Fruit fly (Drosophila melanogaster): ENCODE data around the gene p130CAS.

The p130CAS gene

dm6 chr3L:156591-157303 lies 4.1 kb downstream of the p130CAS start:
- TF ChIP-seq Sin3A (optimal IDR thresholded peaks at IDR 0.05): no peak
- no peak for TF ChIP-seq ttk (optimal IDR thresholded peaks at IDR 0.05)
- no peak for TF ChIP-seq h (optimal IDR thresholded peaks at IDR 0.05)
- no peak for TF ChIP-seq insv (optimal IDR thresholded peaks at IDR 0.05)
- no peak for TF ChIP-seq Myc (optimal IDR thresholded peaks at IDR 0.05)
- no peak for TF ChIP-seq psq (optimal IDR thresholded peaks at IDR 0.05)

- TF ChIP-seq insv (optimal IDR thresholded peaks at IDR 0.05) (no peak), psq (optimal IDR thresholded peaks at IDR 0.05) (no peak), Myc (optimal IDR thresholded peaks at IDR 0.05) (no peak), ttk (optimal IDR thresholded peaks at IDR 0.05) (no peak), Sin3A (optimal IDR thresholded peaks at IDR 0.05) (no peak), h (optimal IDR thresholded peaks at IDR 0.05) (no peak)
These were observed 5.0 kb downstream of the p130CAS start for dm6 chr3L:157674-158179.

- TF ChIP-seq insv (optimal IDR thresholded peaks at IDR 0.05) (no peak), h (optimal IDR thresholded peaks at IDR 0.05) (no peak), Sin3A (optimal IDR thresholded peaks at IDR 0.05) (no peak), ttk (optimal IDR thresholded peaks at IDR 0.05) (no peak), psq (optimal IDR thresholded peaks at IDR 0.05) (no peak), Myc (optimal IDR thresholded peaks at IDR 0.05) (no peak)
These were observed 6.9 kb downstream of the p130CAS start for dm6 chr3L:159406-160084.

dm6 chr3L:160446-161094 lies 7.9 kb downstream of the p130CAS start:
- TF ChIP-seq h (optimal IDR thresholded peaks at IDR 0.05) (no peak), psq (optimal IDR thresholded peaks at IDR 0.05) (no peak), Sin3A (optimal IDR thresholded peaks at IDR 0.05) (no peak), insv (optimal IDR thresholded peaks at IDR 0.05) (no peak), ttk (optimal IDR thresholded peaks at IDR 0.05) (no peak), Myc (optimal IDR thresholded peaks at IDR 0.05) (no peak)

dm6 chr3L:161833-162587 lies 9.3 kb downstream of the p130CAS start:
- TF ChIP-seq Myc (optimal IDR thresholded peaks at IDR 0.05) (no peak), insv (optimal IDR thresholded peaks at IDR 0.05) (no peak), psq (optimal IDR thresholded peaks at IDR 0.05) (no peak), h (optimal IDR thresholded peaks at IDR 0.05) (no peak), ttk (optimal IDR thresholded peaks at IDR 0.05) (no peak), Sin3A (optimal IDR thresholded peaks at IDR 0.05) (no peak)

- TF ChIP-seq Sin3A (optimal IDR thresholded peaks at IDR 0.05): no peak
- no peak for TF ChIP-seq psq (optimal IDR thresholded peaks at IDR 0.05)
- no peak for TF ChIP-seq Myc (optimal IDR thresholded peaks at IDR 0.05)
- no peak for TF ChIP-seq h (optimal IDR thresholded peaks at IDR 0.05)
- no peak for TF ChIP-seq ttk (optimal IDR thresholded peaks at IDR 0.05)
These were observed 13.5 kb downstream of the p130CAS start for dm6 chr3L:165981-166788.

dm6 chr3L:166789-167132 lies 14.1 kb downstream of the p130CAS start:
- TF ChIP-seq h (optimal IDR thresholded peaks at IDR 0.05): no peak
- TF ChIP-seq ttk (optimal IDR thresholded peaks at IDR 0.05): no peak
- no peak for TF ChIP-seq Myc (optimal IDR thresholded peaks at IDR 0.05)
- no peak for TF ChIP-seq psq (optimal IDR thresholded peaks at IDR 0.05)
- no peak for TF ChIP-seq Sin3A (optimal IDR thresholded peaks at IDR 0.05)
- no peak for TF ChIP-seq insv (optimal IDR thresholded peaks at IDR 0.05)

- TF ChIP-seq Myc (optimal IDR thresholded peaks at IDR 0.05) (no peak), h (optimal IDR thresholded peaks at IDR 0.05) (no peak), insv (optimal IDR thresholded peaks at IDR 0.05) (no peak), psq (optimal IDR thresholded peaks at IDR 0.05) (no peak), Sin3A (optimal IDR thresholded peaks at IDR 0.05) (no peak), ttk (optimal IDR thresholded peaks at IDR 0.05) (no peak)
These were observed 19.0 kb downstream of the p130CAS start for dm6 chr3L:171729-172128.

- no peak for TF ChIP-seq insv (optimal IDR thresholded peaks at IDR 0.05)
- TF ChIP-seq psq (optimal IDR thresholded peaks at IDR 0.05): no peak
- no peak for TF ChIP-seq Sin3A (optimal IDR thresholded peaks at IDR 0.05)
- TF ChIP-seq h (optimal IDR thresholded peaks at IDR 0.05): no peak
- TF ChIP-seq ttk (optimal IDR thresholded peaks at IDR 0.05): no peak
- TF ChIP-seq Myc (optimal IDR thresholded peaks at IDR 0.05): no peak
These were observed 21.8 kb downstream of the p130CAS start for dm6 chr3L:174501-174900.

dm6 chr3L:175949-176348 lies 23.3 kb downstream of the p130CAS start, which contains the start of gene CG7049:
TSS of gene CG7049 (minus strand) at chr3L:176228.
- no peak for TF ChIP-seq insv (optimal IDR thresholded peaks at IDR 0.05)
- TF ChIP-seq ttk (optimal IDR thresholded peaks at IDR 0.05): no peak
- TF ChIP-seq Sin3A (optimal IDR thresholded peaks at IDR 0.05): no peak
- TF ChIP-seq Myc (optimal IDR thresholded peaks at IDR 0.05): no peak
- no peak for TF ChIP-seq psq (optimal IDR thresholded peaks at IDR 0.05)
- TF ChIP-seq h (optimal IDR thresholded peaks at IDR 0.05): no peak

- TF ChIP-seq h (optimal IDR thresholded peaks at IDR 0.05) (no peak), insv (optimal IDR thresholded peaks at IDR 0.05) (no peak), Sin3A (optimal IDR thresholded peaks at IDR 0.05) (no peak), ttk (optimal IDR thresholded peaks at IDR 0.05) (no peak), Myc (optimal IDR thresholded peaks at IDR 0.05) (no peak), psq (optimal IDR thresholded peaks at IDR 0.05) (no peak)
These were observed 25.3 kb downstream of the p130CAS start for dm6 chr3L:177938-178337.
